Fruit fly (Drosophila melanogaster) whole organism, embryonic: ENCODE data around the gene CG11596.

Experiments
- Atf3 ChIP-seq: fragments of 200-800 bp; sonication (Bioruptor generic); optimal IDR thresholded peaks from 3 replicates; lab custom pipeline; 2016; ENCODE audit warnings: missing biosample characterization, missing genetic modification characterization
- Bdp1 ChIP-seq: fragments of 200-800 bp; sonication (Bioruptor generic); optimal IDR thresholded peaks from 3 replicates; lab custom pipeline; 2016; ENCODE audit warnings: missing biosample characterization, missing genetic modification characterization
- Bteb2 ChIP-seq: fragments of 200-800 bp; sonication (Bioruptor generic); optimal IDR thresholded peaks from 2 replicates; lab custom pipeline; 2016; ENCODE audit warnings: missing biosample characterization, missing genetic modification characterization
- CG10979 ChIP-seq: fragments of 200-800 bp; sonication (Bioruptor generic); optimal IDR thresholded peaks from 2 replicates; lab custom pipeline; 2018; ENCODE audit warnings: missing biosample characterization, mild to moderate bottlenecking, missing genetic modification characterization, moderate library complexity
- CG11504 ChIP-seq: fragments of 200-800 bp; sonication (Bioruptor generic); optimal IDR thresholded peaks from 3 replicates; lab custom pipeline; 2019; ENCODE audit warnings: missing biosample characterization, mild to moderate bottlenecking, missing genetic modification characterization, moderate library complexity
- CG12219 ChIP-seq: fragments of 200-800 bp; sonication (Bioruptor generic); optimal IDR thresholded peaks from 3 replicates; lab custom pipeline; 2018; ENCODE audit warnings: missing biosample characterization, mild to moderate bottlenecking, missing genetic modification characterization
- CG12659 ChIP-seq: fragments of 200-800 bp; sonication (Bioruptor generic); optimal IDR thresholded peaks from 3 replicates; lab custom pipeline; 2017; ENCODE audit warnings: mild to moderate bottlenecking, missing biosample characterization, missing genetic modification reagents, missing genetic modification characterization
- CG14441 ChIP-seq: fragments of 200-800 bp; sonication (Bioruptor generic); IDR thresholded peaks from 2 replicates; pipeline ENCODE4 v1.3.6; 2022; ENCODE audit warnings: missing biosample characterization, missing genetic modification characterization
- CG15514 ChIP-seq: fragments of 200-800 bp; sonication (Bioruptor generic); optimal IDR thresholded peaks from 3 replicates; lab custom pipeline; 2017; ENCODE audit warnings: missing biosample characterization, missing genetic modification characterization, mild to moderate bottlenecking, moderate library complexity, missing genetic modification reagents
- CG16815 ChIP-seq: fragments of 200-800 bp; sonication (Bioruptor generic); optimal IDR thresholded peaks from 3 replicates; lab custom pipeline; 2017; ENCODE audit warnings: missing biosample characterization, mild to moderate bottlenecking, missing genetic modification characterization
- CG16863 ChIP-seq: fragments of 200-800 bp; sonication (Bioruptor generic); optimal IDR thresholded peaks from 3 replicates; lab custom pipeline; 2016; ENCODE audit warnings: missing biosample characterization, missing genetic modification characterization
- CG17612 ChIP-seq: fragments of 200-800 bp; sonication (Bioruptor generic); IDR thresholded peaks from 2 replicates; pipeline ENCODE4 v1.3.6; 2022; ENCODE audit warnings: missing biosample characterization, missing genetic modification characterization
- CG18619 ChIP-seq: fragments of 200-800 bp; sonication (Bioruptor generic); optimal IDR thresholded peaks from 3 replicates; lab custom pipeline; 2017; ENCODE audit warnings: missing biosample characterization, mild to moderate bottlenecking, missing genetic modification characterization
- CG2116 ChIP-seq: fragments of 200-800 bp; sonication (Bioruptor generic); optimal IDR thresholded peaks from 3 replicates; lab custom pipeline; 2018; ENCODE audit warnings: missing biosample characterization, mild to moderate bottlenecking, missing genetic modification characterization
- CG31224 ChIP-seq: fragments of 200-800 bp; sonication (Bioruptor generic); IDR thresholded peaks from 2 replicates; pipeline ENCODE4 v1.3.6; 2022; ENCODE audit warnings: missing biosample characterization, missing genetic modification characterization
- CG3163 ChIP-seq: fragments of 200-800 bp; sonication (Bioruptor generic); optimal IDR thresholded peaks from 3 replicates; lab custom pipeline; 2016; ENCODE audit warnings: missing biosample characterization, missing genetic modification characterization
- CG32772 ChIP-seq: fragments of 200-800 bp; sonication (Bioruptor generic); IDR thresholded peaks from 2 replicates; pipeline ENCODE4 v1.3.6; 2022; ENCODE audit warnings: missing biosample characterization, missing genetic modification characterization
- CG34422 ChIP-seq: fragments of 200-800 bp; sonication (Bioruptor generic); IDR thresholded peaks from 3 replicates; pipeline ENCODE4 v1.3.6; 2022; ENCODE audit warnings: missing biosample characterization, missing genetic modification characterization
- CG5245 ChIP-seq: fragments of 200-800 bp; sonication (Bioruptor generic); optimal IDR thresholded peaks from 3 replicates; lab custom pipeline; 2016; ENCODE audit warnings: missing biosample characterization, missing genetic modification characterization
- CG6654 ChIP-seq: fragments of 200-800 bp; sonication (Bioruptor generic); optimal IDR thresholded peaks from 2 replicates; lab custom pipeline; 2017; ENCODE audit warnings: missing biosample characterization, mild to moderate bottlenecking, missing genetic modification characterization
- CG6689 ChIP-seq: fragments of 200-800 bp; sonication (Bioruptor generic); IDR thresholded peaks from 2 replicates; pipeline ENCODE4 v1.3.6; 2022; ENCODE audit warnings: missing biosample characterization, missing genetic modification characterization
- CG7556 ChIP-seq: fragments of 200-800 bp; sonication (Bioruptor generic); optimal IDR thresholded peaks from 2 replicates; lab custom pipeline; 2017; ENCODE audit warnings: missing biosample characterization, mild to moderate bottlenecking, missing genetic modification characterization
- CG7928 ChIP-seq: fragments of 200-800 bp; sonication (Bioruptor generic); optimal IDR thresholded peaks from 2 replicates; lab custom pipeline; 2017; ENCODE audit warnings: missing biosample characterization, mild to moderate bottlenecking, missing genetic modification characterization
- CG8281 ChIP-seq: fragments of 200-800 bp; sonication (Bioruptor generic); optimal IDR thresholded peaks from 2 replicates; lab custom pipeline; 2018; ENCODE audit warnings: missing biosample characterization, mild to moderate bottlenecking, missing genetic modification characterization, moderate library complexity
- CG8478 ChIP-seq: fragments of >200 bp; optimal IDR thresholded peaks from 2 replicates; lab custom pipeline; 2018
- CG9932 ChIP-seq: fragments of 200-800 bp; sonication (Bioruptor generic); IDR thresholded peaks from 2 replicates; pipeline ENCODE4 v1.3.6; 2022; ENCODE audit warnings: missing biosample characterization, missing genetic modification characterization
- D19A ChIP-seq: fragments of 200-800 bp; optimal IDR thresholded peaks from 3 replicates; lab custom pipeline; 2019; ENCODE audit warnings: missing biosample characterization, mild to moderate bottlenecking, missing genetic modification characterization, moderate library complexity
- Hand ChIP-seq: fragments of 200-800 bp; sonication (Bioruptor generic); optimal IDR thresholded peaks from 2 replicates; lab custom pipeline; 2017; ENCODE audit warnings: mild to moderate bottlenecking, missing biosample characterization, missing genetic modification reagents, missing genetic modification characterization
- Hr78 ChIP-seq, 2 experiments: fragments of 200-800 bp in 1 of 2; fragments of >200 bp in 1 of 2; sonication (Bioruptor generic) in 1 of 2; optimal IDR thresholded peaks; 2 replicates each; lab custom pipeline; 2017 to 2019; ENCODE audit warnings: missing biosample characterization in 2 of 2, missing genetic modification characterization in 2 of 2, mild to moderate bottlenecking in 1 of 2, moderate library complexity in 1 of 2
- MTF-1 ChIP-seq: fragments of 200-800 bp; sonication (Bioruptor generic); optimal IDR thresholded peaks from 2 replicates; lab custom pipeline; 2018; ENCODE audit warnings: missing biosample characterization, mild to moderate bottlenecking, missing genetic modification characterization, borderline replicate concordance
- Ptx1 ChIP-seq: fragments of 200-800 bp; sonication (Bioruptor generic); IDR thresholded peaks from 2 replicates; pipeline ENCODE4 v1.3.6; 2022; ENCODE audit warnings: missing biosample characterization, missing genetic modification characterization
- Six4 ChIP-seq: fragments of 200-800 bp; sonication (Bioruptor generic); optimal IDR thresholded peaks from 2 replicates; lab custom pipeline; 2016; ENCODE audit warnings: missing biosample characterization, missing genetic modification characterization
- Vsx1 ChIP-seq: fragments of 200-800 bp; sonication (Bioruptor generic); optimal IDR thresholded peaks from 2 replicates; lab custom pipeline; 2017; ENCODE audit warnings: missing biosample characterization, mild to moderate bottlenecking, missing genetic modification characterization, missing genetic modification reagents
- Xbp1 ChIP-seq: fragments of 200-800 bp; sonication (Bioruptor generic); optimal IDR thresholded peaks from 3 replicates; lab custom pipeline; 2016; ENCODE audit warnings: missing biosample characterization, mild to moderate bottlenecking, missing genetic modification characterization
- aop ChIP-seq: fragments of 200-800 bp; sonication (Bioruptor generic); IDR thresholded peaks from 2 replicates; pipeline ENCODE4 v1.3.6; 2022; ENCODE audit warnings: missing biosample characterization, missing genetic modification characterization
- bab2 ChIP-seq: fragments of 200-800 bp; sonication (Bioruptor generic); optimal IDR thresholded peaks from 2 replicates; lab custom pipeline; 2016; ENCODE audit warnings: missing biosample characterization, missing genetic modification characterization
- dysf ChIP-seq: fragments of 200-800 bp; sonication (Bioruptor generic); IDR thresholded peaks from 3 replicates; pipeline ENCODE4 v1.3.6; 2022; ENCODE audit warnings: missing biosample characterization, missing genetic modification characterization
- gsb ChIP-seq: fragments of 200-800 bp; sonication (Bioruptor generic); IDR thresholded peaks from 2 replicates; pipeline ENCODE4 v1.3.6; 2022; ENCODE audit warnings: missing biosample characterization, missing genetic modification characterization
- ind ChIP-seq: fragments of 200-800 bp; sonication (Bioruptor generic); optimal IDR thresholded peaks from 3 replicates; lab custom pipeline; 2016; ENCODE audit warnings: missing biosample characterization, missing genetic modification characterization
- jigr1 ChIP-seq: fragments of 200-800 bp; sonication (Bioruptor generic); IDR thresholded peaks from 3 replicates; pipeline ENCODE4 v1.3.6; 2022; ENCODE audit warnings: missing biosample characterization, missing genetic modification characterization
- lbe ChIP-seq: fragments of 200-800 bp; sonication (Bioruptor generic); optimal IDR thresholded peaks from 2 replicates; lab custom pipeline; 2016; ENCODE audit warnings: missing biosample characterization, mild to moderate bottlenecking, missing genetic modification characterization
- nerfin-1 ChIP-seq: fragments of 200-800 bp; sonication (Bioruptor generic); optimal IDR thresholded peaks from 3 replicates; lab custom pipeline; 2019; ENCODE audit warnings: missing biosample characterization, mild to moderate bottlenecking, missing genetic modification characterization, moderate library complexity
- psq ChIP-seq: fragments of 200-800 bp; sonication (Bioruptor generic); optimal IDR thresholded peaks from 2 replicates; lab custom pipeline; 2017; ENCODE audit warnings: missing biosample characterization, missing genetic modification characterization
- sc ChIP-seq, 3 experiments: fragments of >200 bp in 2 of 3; fragments of 200-800 bp in 1 of 3; sonication (Bioruptor generic) in 1 of 3; optimal IDR thresholded peaks; 2 replicates in 2 of 3; 3 replicates in 1 of 3; lab custom pipeline; 2017; ENCODE audit warnings: mild to moderate bottlenecking in 1 of 3, missing biosample characterization in 1 of 3, missing genetic modification characterization in 1 of 3, missing genetic modification reagents in 1 of 3
- sima ChIP-seq: fragments of 200-800 bp; sonication (Bioruptor generic); optimal IDR thresholded peaks from 2 replicates; lab custom pipeline; 2016; ENCODE audit warnings: missing biosample characterization, missing genetic modification characterization
- stwl ChIP-seq: fragments of 200-800 bp; sonication (Bioruptor generic); optimal IDR thresholded peaks from 3 replicates; lab custom pipeline; 2018; ENCODE audit warnings: missing biosample characterization, mild to moderate bottlenecking, missing genetic modification characterization, moderate library complexity
- trh ChIP-seq: fragments of 200-800 bp; sonication (Bioruptor generic); optimal IDR thresholded peaks from 2 replicates; lab custom pipeline; 2016; ENCODE audit warnings: missing biosample characterization, missing genetic modification characterization
- unc-4 ChIP-seq: fragments of 200-800 bp; sonication (Bioruptor generic); IDR thresholded peaks from 2 replicates; pipeline ENCODE4 v1.3.6; 2022; ENCODE audit warnings: missing biosample characterization, missing genetic modification characterization; ENCODE audit not compliant: partially characterized antibody
- zen2 ChIP-seq: fragments of 200-800 bp; sonication (Bioruptor generic); IDR thresholded peaks from 3 replicates; pipeline ENCODE4 v1.3.6; 2022; ENCODE audit warnings: missing biosample characterization, missing genetic modification characterization; ENCODE audit not compliant: partially characterized antibody

The CG11596 gene

dm6 chrX:1948508-1949065 is 21.1 kb downstream of the CG11596 start (continued):
- peak; percentile 80 for TF ChIP-seq lbe (GFP tag; lab: Kevin White, UChicago)
- no peak for TF ChIP-seq CG8478 (lab: Kevin White, UChicago)
- peak; percentile 33 for TF ChIP-seq CG6654 (GFP tag; lab: Kevin White, UChicago)
- TF ChIP-seq stwl (tag; lab: Kevin White, UChicago), result no peak
- peak; percentile 50 for TF ChIP-seq Hand
- TF ChIP-seq Ptx1, result peak; percentile 42; the same call in 1 of the 2 replicates
- no peak for TF ChIP-seq CG2116 (GFP tag; lab: Kevin White, UChicago)
- no peak for TF ChIP-seq CG8281
- TF ChIP-seq gsb (GFP tag; lab: Robert Waterston, UW), result no peak
- TF ChIP-seq jigr1 (GFP tag; lab: Robert Waterston, UW), result no peak
- no peak for TF ChIP-seq CG10979 (tag; lab: Kevin White, UChicago)
- no peak for TF ChIP-seq CG34422
- TF ChIP-seq D19A (tag; lab: Kevin White, UChicago), result no peak
- peak; percentile 58 for TF ChIP-seq CG18619 (GFP tag; lab: Kevin White, UChicago)
- TF ChIP-seq trh (GFP tag; lab: Kevin White, UChicago), result no peak
- no peak for TF ChIP-seq zen2
- no peak for TF ChIP-seq Six4
- TF ChIP-seq nerfin-1 (tag; lab: Kevin White, UChicago), result no peak
- TF ChIP-seq CG5245 (GFP tag; lab: Kevin White, UChicago), result no peak
- TF ChIP-seq sima (GFP tag; lab: Kevin White, UChicago), result no peak
- peak; percentile 50 for TF ChIP-seq CG16815 (GFP tag; lab: Kevin White, UChicago)
- TF ChIP-seq Bteb2, result no peak
- no peak for TF ChIP-seq CG12219 (GFP tag; lab: Kevin White, UChicago)
- TF ChIP-seq CG16863 (GFP tag; lab: Kevin White, UChicago), result peak; percentile 3
- peak; percentile 39; the same call in 1 of the 2 replicates for TF ChIP-seq CG17612 (GFP tag; lab: Robert Waterston, UW)
- TF ChIP-seq CG7556 (GFP tag; lab: Kevin White, UChicago), result peak; percentile 27
- no peak for TF ChIP-seq sc (optimal IDR thresholded peaks at IDR 0.05; lab: Kevin White, UChicago)
- no peak for TF ChIP-seq sc (GFP tag; optimal IDR thresholded peaks at IDR 0.05; lab: Kevin White, UChicago)
- 0 out of 2 replicates have a peak, but pooled peaks have one; percentile 25 for TF ChIP-seq CG32772 (GFP tag; lab: Robert Waterston, UW)
- no peak for TF ChIP-seq MTF-1
- peak; percentile 77 for TF ChIP-seq CG9932
- TF ChIP-seq CG14441 (GFP tag; lab: Robert Waterston, UW), result 0 out of 2 replicates have a peak, but pooled peaks have one; percentile 17
- TF ChIP-seq bab2 (GFP tag; lab: Kevin White, UChicago), result peak; percentile 12
- TF ChIP-seq Bdp1 (GFP tag; lab: Kevin White, UChicago), result no peak
- TF ChIP-seq CG7928, result peak; percentile 26
- peak; percentile 59 for TF ChIP-seq CG15514 (GFP tag; lab: Kevin White, UChicago)
- TF ChIP-seq CG11504 (tag; lab: Kevin White, UChicago), result peak; percentile 22
- TF ChIP-seq CG31224, result peak; percentile 42; the same call in 1 of the 2 replicates
- TF ChIP-seq dysf, result peak; percentile 57; the same call in 1 of the 3 replicates
- TF ChIP-seq Xbp1 (GFP tag; lab: Kevin White, UChicago), result peak; percentile 31
- TF ChIP-seq ind, result peak; percentile 36
- TF ChIP-seq CG6689 (GFP tag; lab: Robert Waterston, UW), result peak; percentile 55
- TF ChIP-seq CG3163 (GFP tag; lab: Kevin White, UChicago), result no peak
- TF ChIP-seq Hr78 (GFP tag; optimal IDR thresholded peaks at IDR 0.05; lab: Kevin White, UChicago), result no peak
- TF ChIP-seq aop (GFP tag; lab: Robert Waterston, UW), result no peak
- no peak for TF ChIP-seq psq
- TF ChIP-seq Atf3, result no peak
- TF ChIP-seq unc-4, result no peak
- peak; percentile 4 for TF ChIP-seq Vsx1 (GFP tag; lab: Kevin White, UChicago)
- TF ChIP-seq CG12659 (GFP tag; lab: Kevin White, UChicago), result peak; percentile 41
